Worm (Caenorhabditis elegans) whole organism, L4 larva: ENCODE data around the gene nhr-241.
A peak's percentile ranks its signal among the peaks of the same experiment; 100 is the strongest.

Experiments used
- D1046.2 ChIP-seq: fragments of 200-800 bp; sonication (Bioruptor generic); IDR thresholded peaks from 2 replicates; pipeline ENCODE4 v1.3.6; 2022; ENCODE audit warnings: missing genetic modification characterization, missing compliant biosample characterization
- T20F7.1 ChIP-seq: fragments of 200-800 bp; sonication (Bioruptor generic); optimal IDR thresholded peaks from 2 replicates; lab custom pipeline; 2018; ENCODE audit warnings: mild to moderate bottlenecking, missing genetic modification characterization, missing compliant biosample characterization
- Y48G9A.11 ChIP-seq: fragments of 200-800 bp; sonication (Bioruptor generic); IDR thresholded peaks from 2 replicates; pipeline ENCODE4 v1.3.6; 2022; ENCODE audit warnings: missing genetic modification reagents, missing genetic modification characterization, missing compliant biosample characterization
- Y75B8A.6 ChIP-seq: fragments of 200-800 bp; sonication (Bioruptor generic); IDR thresholded peaks from 2 replicates; pipeline ENCODE4 v1.3.6; 2022; ENCODE audit warnings: missing genetic modification reagents, missing genetic modification characterization, missing compliant biosample characterization
- ZK546.5 ChIP-seq, 2 experiments: sonication (generic microtip); optimal IDR thresholded peaks; 2 replicates each; lab custom pipeline; 2017; ENCODE audit warnings: missing biosample characterization in 2 of 2, missing genetic modification characterization in 2 of 2
- aha-1 ChIP-seq: fragments of 150-350 bp; peaks from one replicate; lab custom pipeline; 2014; ENCODE audit warnings: missing biosample characterization, missing genetic modification characterization
- aly-2 ChIP-seq: sonication (generic microtip); optimal IDR thresholded peaks from 2 replicates; lab custom pipeline; 2018; ENCODE audit warnings: missing biosample characterization, missing genetic modification characterization
- ceh-28 ChIP-seq: fragments of 150-350 bp; optimal IDR thresholded peaks from 2 replicates; lab custom pipeline; 2014; ENCODE audit warnings: missing biosample characterization, missing genetic modification reagents, missing genetic modification characterization
- ctbp-1 ChIP-seq: fragments of 200-800 bp; sonication (Bioruptor generic); IDR thresholded peaks from 2 replicates; pipeline ENCODE4 v1.3.6; 2022; ENCODE audit warnings: missing genetic modification reagents, missing genetic modification characterization, missing compliant biosample characterization
- daf-19 ChIP-seq: fragments of 200-800 bp; sonication (Bioruptor generic); conservative IDR thresholded peaks from 2 replicates; pipeline ENCODE4 v1.3.6; 2022; ENCODE audit warnings: missing genetic modification characterization, missing compliant biosample characterization
- dmd-6 ChIP-seq: fragments of 200-800 bp; sonication (Bioruptor generic); IDR thresholded peaks from 2 replicates; pipeline ENCODE4 v1.3.6; 2022; ENCODE audit warnings: missing genetic modification reagents, missing genetic modification characterization, missing compliant biosample characterization
- dmd-9 ChIP-seq: fragments of 200-800 bp; sonication (Bioruptor generic); IDR thresholded peaks from 2 replicates; pipeline ENCODE4 v1.3.6; 2022; ENCODE audit warnings: missing genetic modification reagents, missing genetic modification characterization, missing compliant biosample characterization
- duxl-1 ChIP-seq: sonication (generic microtip); optimal IDR thresholded peaks from 2 replicates; lab custom pipeline; 2016; ENCODE audit warnings: mild to moderate bottlenecking, missing genetic modification characterization, moderate library complexity, missing compliant biosample characterization; ENCODE audit not compliant: poor library complexity
- fkh-10 ChIP-seq: fragments of 150-350 bp; optimal IDR thresholded peaks from 2 replicates; lab custom pipeline; 2014; ENCODE audit warnings: missing biosample characterization, missing genetic modification reagents, missing genetic modification characterization
- fos-1 ChIP-seq: fragments of 150-350 bp; optimal IDR thresholded peaks from 2 replicates; lab custom pipeline; 2014; ENCODE audit warnings: missing biosample characterization, missing genetic modification characterization
- lin-1 ChIP-seq: fragments of 200-800 bp; sonication (Bioruptor generic); IDR thresholded peaks from 2 replicates; pipeline ENCODE4 v1.3.6; 2022; ENCODE audit warnings: missing genetic modification reagents, missing genetic modification characterization, missing compliant biosample characterization
- lin-13 ChIP-seq: fragments of 150-350 bp; optimal IDR thresholded peaks from 2 replicates; lab custom pipeline; 2014; ENCODE audit warnings: missing biosample characterization, missing genetic modification reagents, missing genetic modification characterization
- lin-15B ChIP-seq: fragments of 150-350 bp; sonication (generic microtip); optimal IDR thresholded peaks from 3 replicates; lab custom pipeline; 2014; ENCODE audit warnings: missing biosample characterization, missing genetic modification characterization
- lin-38 ChIP-seq: fragments of 200-800 bp; sonication (Bioruptor generic); IDR thresholded peaks from 2 replicates; pipeline ENCODE4 v1.3.6; 2022; ENCODE audit warnings: missing genetic modification reagents, missing genetic modification characterization, missing compliant biosample characterization
- lir-3 ChIP-seq: sonication (generic microtip); optimal IDR thresholded peaks from 2 replicates; lab custom pipeline; 2016; ENCODE audit warnings: mild to moderate bottlenecking, missing genetic modification characterization, missing compliant biosample characterization
- mep-1 ChIP-seq: fragments of 150-350 bp; sonication (generic microtip); optimal IDR thresholded peaks from 3 replicates; lab custom pipeline; 2014; ENCODE audit warnings: missing biosample characterization, missing genetic modification characterization
- nhr-11 ChIP-seq: fragments of 150-350 bp; optimal IDR thresholded peaks from 2 replicates; lab custom pipeline; 2014; ENCODE audit warnings: missing biosample characterization, missing genetic modification characterization
- nhr-25 ChIP-seq: sonication (generic microtip); optimal IDR thresholded peaks from 2 replicates; lab custom pipeline; 2017; ENCODE audit warnings: missing genetic modification characterization, mild to moderate bottlenecking, missing compliant biosample characterization, antibody characterized with exemption, moderate library complexity, borderline replicate concordance; ENCODE audit not compliant: insufficient read depth
- nhr-76 ChIP-seq: fragments of 150-350 bp; optimal IDR thresholded peaks from 2 replicates; lab custom pipeline; 2014; ENCODE audit warnings: missing biosample characterization, missing genetic modification characterization
- nhr-77 ChIP-seq: fragments of 150-350 bp; optimal IDR thresholded peaks from 2 replicates; lab custom pipeline; 2014; ENCODE audit warnings: missing biosample characterization, missing genetic modification characterization
- pqm-1 ChIP-seq: sonication (generic microtip); optimal IDR thresholded peaks from 2 replicates; lab custom pipeline; 2017; ENCODE audit warnings: missing biosample characterization, missing genetic modification characterization
- set-16 ChIP-seq: fragments of 200-800 bp; sonication (Bioruptor generic); IDR thresholded peaks from 2 replicates; pipeline ENCODE4 v1.3.6; 2022; ENCODE audit warnings: missing genetic modification reagents, missing genetic modification characterization, missing compliant biosample characterization
- snpc-1.2 ChIP-seq: fragments of 200-800 bp; sonication (Bioruptor generic); IDR thresholded peaks from 2 replicates; pipeline ENCODE4 v1.3.6; 2022; ENCODE audit warnings: missing genetic modification reagents, missing genetic modification characterization, missing compliant biosample characterization
- spr-3 ChIP-seq: fragments of 200-800 bp; sonication (Bioruptor generic); optimal IDR thresholded peaks from 2 replicates; lab custom pipeline; 2018; ENCODE audit warnings: mild to moderate bottlenecking, missing genetic modification characterization, missing compliant biosample characterization
- zfp-3 ChIP-seq: fragments of 200-800 bp; sonication (Bioruptor generic); conservative IDR thresholded peaks from 2 replicates; pipeline ENCODE4 v1.3.6; 2022; ENCODE audit warnings: missing genetic modification reagents, missing genetic modification characterization, missing compliant biosample characterization
- zip-2 ChIP-seq: fragments of 150-350 bp; optimal IDR thresholded peaks from 2 replicates; lab custom pipeline; 2014; ENCODE audit warnings: missing biosample characterization, missing genetic modification characterization

Gene nhr-241

ce11 chrV:18724076-18724475 is 24.8 kb downstream of the nhr-241 start:
- TF ChIP-seq aha-1, result peak; percentile 54
- peak in 1 of 2 experiments; percentile 4 for TF ChIP-seq ZK546.5 (tag; optimal IDR thresholded peaks at IDR 0.05; lab: Kevin White, UChicago)
- no peak for TF ChIP-seq mep-1 (tag; lab: Kevin White, UChicago)
- no peak for TF ChIP-seq fos-1
- TF ChIP-seq, all 104 proteins: peak for 2

- TF ChIP-seq D1046.2 (GFP tag; lab: Robert Waterston, UW) (peak; percentile 90), dmd-9 (GFP tag; lab: Robert Waterston, UW) (peak; percentile 68), set-16 (GFP tag; lab: Robert Waterston, UW) (peak; percentile 45; the same call in 1 of the 2 replicates), Y48G9A.11 (0 out of 2 replicates have a peak, but pooled peaks have one; percentile 22)
Measured at ce11 chrV:18724810-18725209, 25.6 kb downstream of the nhr-241 start.

ce11 chrV:18725858-18726257 is 26.6 kb downstream of the nhr-241 start:
- TF ChIP-seq pqm-1 (no peak), ZK546.5 (tag; optimal IDR thresholded peaks at IDR 0.05; lab: Kevin White, UChicago) (no peak), ceh-28 (tag; lab: Kevin White, UChicago) (no peak), Y48G9A.11 (no peak), ctbp-1 (GFP tag; lab: Robert Waterston, UW) (no peak), nhr-76 (tag; lab: Kevin White, UChicago) (no peak), daf-19 (GFP tag; lab: Robert Waterston, UW) (no peak), fkh-10 (GFP tag; lab: Kevin White, UChicago) (no peak), lin-15B (tag; lab: Kevin White, UChicago) (no peak), zfp-3 (GFP tag; lab: Robert Waterston, UW) (no peak), nhr-25 (tag; lab: Kevin White, UChicago) (no peak), snpc-1.2 (GFP tag; lab: Robert Waterston, UW) (no peak), lin-1 (GFP tag; lab: Robert Waterston, UW) (no peak), D1046.2 (GFP tag; lab: Robert Waterston, UW) (no peak)
- TF ChIP-seq, all 104 proteins: peak for 0

ce11 chrV:18729324-18729924 is 30.2 kb downstream of the nhr-241 start, which contains the start of gene asp-19:
Gene asp-19, minus strand, starts transcription at chrV:18729374.
- TF ChIP-seq duxl-1 (tag; lab: Kevin White, UChicago), result no peak
- TF ChIP-seq set-16 (GFP tag; lab: Robert Waterston, UW), result peak; percentile 62

- TF ChIP-seq nhr-11 (tag; lab: Kevin White, UChicago) (no peak), nhr-76 (tag; lab: Kevin White, UChicago) (no peak), spr-3 (no peak), lin-38 (GFP tag; lab: Robert Waterston, UW) (no peak), zip-2 (tag; lab: Kevin White, UChicago) (no peak), Y75B8A.6 (GFP tag; lab: Robert Waterston, UW) (no peak), lin-13 (no peak), lir-3 (tag; lab: Kevin White, UChicago) (no peak), T20F7.1 (GFP tag; lab: Kevin White, UChicago) (no peak), set-16 (GFP tag; lab: Robert Waterston, UW) (no peak), aly-2 (tag; lab: Kevin White, UChicago) (no peak), daf-19 (GFP tag; lab: Robert Waterston, UW) (no peak), nhr-77 (tag; lab: Kevin White, UChicago) (no peak), dmd-6 (GFP tag; lab: Robert Waterston, UW) (no peak)
Measured at ce11 chrV:18731579-18732041, 32.4 kb downstream of the nhr-241 start, which contains the start of the genes asp-18 and scl-19. Gene asp-18, minus strand, starts transcription at chrV:18731679. Gene scl-19, plus strand, starts transcription at chrV:18731991.
